Worm (Caenorhabditis elegans) whole organism, late embryonic: ENCODE results near the gene F56A8.5.

Experiments used
- ceh-31 ChIP-seq: sonication (generic microtip); optimal IDR thresholded peaks from 2 replicates; lab custom pipeline; 2016; ENCODE audit warnings: missing genetic modification characterization, missing compliant biosample characterization
- dmd-4 ChIP-seq: sonication (generic microtip); optimal IDR thresholded peaks from 2 replicates; lab custom pipeline; 2016; ENCODE audit warnings: borderline replicate concordance, missing genetic modification characterization, missing compliant biosample characterization
- fkh-10 ChIP-seq: fragments of 150-350 bp; optimal IDR thresholded peaks from 2 replicates; lab custom pipeline; 2014; ENCODE audit warnings: missing biosample characterization, missing genetic modification reagents, missing genetic modification characterization
- nhr-11 ChIP-seq: fragments of 150-350 bp; optimal IDR thresholded peaks from 2 replicates; lab custom pipeline; 2014; ENCODE audit warnings: missing biosample characterization, missing genetic modification characterization
- nhr-232 ChIP-seq: sonication (generic microtip); optimal IDR thresholded peaks from 2 replicates; lab custom pipeline; 2016; ENCODE audit warnings: missing genetic modification characterization, missing compliant biosample characterization
- pax-1 ChIP-seq: fragments of 150-350 bp; optimal IDR thresholded peaks from 2 replicates; lab custom pipeline; 2014; ENCODE audit warnings: missing biosample characterization, missing genetic modification characterization
- pha-4 ChIP-seq: fragments of 150-350 bp; optimal IDR thresholded peaks from 2 replicates; lab custom pipeline; 2018; ENCODE audit warnings: missing biosample characterization, missing genetic modification reagents, missing genetic modification characterization
- sdc-2 ChIP-seq: sonication (generic microtip); optimal IDR thresholded peaks from 2 replicates; lab custom pipeline; 2016; ENCODE audit warnings: missing genotype, missing genetic modification characterization, missing compliant biosample characterization
- unc-42 ChIP-seq: sonication (generic microtip); optimal IDR thresholded peaks from 2 replicates; lab custom pipeline; 2016; ENCODE audit warnings: missing genotype, missing genetic modification characterization, missing compliant biosample characterization
- unc-55 ChIP-seq: sonication (generic microtip); optimal IDR thresholded peaks from 2 replicates; lab custom pipeline; 2017; ENCODE audit warnings: missing biosample characterization, missing genetic modification reagents, missing genetic modification characterization

DNA sequence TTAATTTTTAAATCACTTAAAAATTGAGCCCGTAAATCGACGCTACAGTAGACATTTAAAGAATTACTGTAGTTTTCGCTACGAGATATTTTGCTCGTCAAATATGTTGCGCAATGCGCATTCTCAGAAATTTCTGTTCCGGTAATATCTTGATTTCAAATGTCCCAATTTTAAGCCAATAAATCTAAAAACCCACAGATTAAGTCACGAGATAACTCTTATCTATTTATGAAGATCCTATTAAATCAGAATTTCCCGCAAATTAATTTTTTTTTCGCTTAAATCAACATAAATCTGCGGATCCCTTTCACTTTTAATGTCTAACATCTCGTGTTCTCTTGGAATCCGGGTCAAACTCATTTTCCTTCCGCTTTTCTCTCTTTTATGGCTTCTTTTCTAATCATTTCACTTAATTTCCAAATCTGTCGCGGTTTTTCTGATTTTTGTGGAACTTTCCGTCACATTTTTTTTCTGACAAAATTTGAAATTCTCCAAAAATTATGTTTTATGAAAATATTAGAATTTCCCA lies 49.1 kb upstream of the F56A8.5 start:
- TF ChIP-seq nhr-11 (tag; lab: Kevin White, UChicago) (no peak), ceh-31 (tag; lab: Kevin White, UChicago) (no peak), pax-1 (no peak), pha-4 (tag; lab: Kevin White, UChicago) (no peak), dmd-4 (tag; lab: Kevin White, UChicago) (no peak), fkh-10 (no peak), nhr-232 (no peak), unc-55 (GFP tag; lab: Kevin White, UChicago) (no peak), unc-42 (tag; lab: Kevin White, UChicago) (no peak), sdc-2 (tag; lab: Kevin White, UChicago) (no peak)
